Fruit fly (Drosophila melanogaster) whole organism, embryonic: ENCODE results near the gene Papss.
A peak's percentile ranks its signal among the peaks of the same experiment; 100 is the strongest.

Experiments
- Adf1 ChIP-seq: fragments of 200-800 bp; sonication (Bioruptor generic); IDR thresholded peaks from 2 replicates; pipeline ENCODE4 v1.3.6; 2022; ENCODE audit warnings: missing biosample characterization, missing genetic modification characterization
- Bgb ChIP-seq: fragments of 200-800 bp; sonication (Bioruptor generic); IDR thresholded peaks from 2 replicates; pipeline ENCODE4 v1.3.6; 2022; ENCODE audit warnings: missing biosample characterization, missing genetic modification characterization; ENCODE audit not compliant: partially characterized antibody
- CG10147 ChIP-seq: fragments of 200-800 bp; sonication (Bioruptor generic); optimal IDR thresholded peaks from 2 replicates; lab custom pipeline; 2019; ENCODE audit warnings: missing biosample characterization, mild to moderate bottlenecking, missing genetic modification characterization, moderate library complexity
- CG11456 ChIP-seq: fragments of 200-800 bp; sonication (Bioruptor generic); IDR thresholded peaks from 3 replicates; pipeline ENCODE4 v1.3.6; 2022; ENCODE audit warnings: missing biosample characterization, missing genetic modification characterization
- CG12769 ChIP-seq: fragments of 200-800 bp; sonication (Bioruptor generic); optimal IDR thresholded peaks from 2 replicates; lab custom pipeline; 2019; ENCODE audit warnings: missing biosample characterization, mild to moderate bottlenecking, missing genetic modification characterization, moderate library complexity
- CG13287 ChIP-seq: fragments of 200-800 bp; sonication (Bioruptor generic); IDR thresholded peaks from 2 replicates; pipeline ENCODE4 v1.3.6; 2022; ENCODE audit warnings: missing biosample characterization, missing genetic modification characterization; ENCODE audit not compliant: partially characterized antibody
- CG13775 ChIP-seq: fragments of 200-800 bp; sonication (Bioruptor generic); optimal IDR thresholded peaks from 3 replicates; lab custom pipeline; 2017; ENCODE audit warnings: missing biosample characterization, mild to moderate bottlenecking, missing genetic modification characterization
- CG13894 ChIP-seq: fragments of 200-800 bp; sonication (Bioruptor generic); optimal IDR thresholded peaks from 3 replicates; lab custom pipeline; 2018; ENCODE audit warnings: missing biosample characterization, mild to moderate bottlenecking, missing genetic modification characterization, moderate library complexity
- CG14710 ChIP-seq: fragments of 200-800 bp; sonication (Bioruptor generic); optimal IDR thresholded peaks from 3 replicates; lab custom pipeline; 2019; ENCODE audit warnings: missing biosample characterization, mild to moderate bottlenecking, missing genetic modification characterization, moderate library complexity
- CG14965 ChIP-seq: fragments of 200-800 bp; sonication (Bioruptor generic); optimal IDR thresholded peaks from 2 replicates; lab custom pipeline; 2016; ENCODE audit warnings: missing biosample characterization, missing genetic modification characterization, borderline replicate concordance
- CG15011 ChIP-seq: fragments of 200-800 bp; sonication (Bioruptor generic); optimal IDR thresholded peaks from 3 replicates; lab custom pipeline; 2018; ENCODE audit warnings: missing biosample characterization, mild to moderate bottlenecking, missing genetic modification characterization
- CG15269 ChIP-seq: fragments of 200-800 bp; sonication (Bioruptor generic); optimal IDR thresholded peaks from 2 replicates; lab custom pipeline; 2018; ENCODE audit warnings: missing biosample characterization, mild to moderate bottlenecking, missing genetic modification characterization, moderate library complexity
- CG18599 ChIP-seq: fragments of 200-800 bp; sonication (Bioruptor generic); optimal IDR thresholded peaks from 3 replicates; lab custom pipeline; 2017; ENCODE audit warnings: missing biosample characterization, missing genetic modification characterization, mild to moderate bottlenecking, moderate library complexity, missing genetic modification reagents
- CG31388 ChIP-seq: fragments of 200-800 bp; sonication (Bioruptor generic); optimal IDR thresholded peaks from 2 replicates; lab custom pipeline; 2016; ENCODE audit warnings: missing biosample characterization, missing genetic modification characterization
- CG34422 ChIP-seq: fragments of 200-800 bp; sonication (Bioruptor generic); IDR thresholded peaks from 3 replicates; pipeline ENCODE4 v1.3.6; 2022; ENCODE audit warnings: missing biosample characterization, missing genetic modification characterization
- CG4360 ChIP-seq: fragments of 200-800 bp; sonication (Bioruptor generic); IDR thresholded peaks from 2 replicates; pipeline ENCODE4 v1.3.6; 2022; ENCODE audit warnings: missing biosample characterization, missing genetic modification characterization
- CG4424 ChIP-seq: fragments of 200-800 bp; sonication (Bioruptor generic); optimal IDR thresholded peaks from 3 replicates; lab custom pipeline; 2016; ENCODE audit warnings: missing biosample characterization, missing genetic modification characterization
- CG5953 ChIP-seq: fragments of 200-800 bp; sonication (Bioruptor generic); IDR thresholded peaks from 2 replicates; pipeline ENCODE4 v1.3.6; 2022; ENCODE audit warnings: missing biosample characterization, missing genetic modification characterization
- CG7271 ChIP-seq: fragments of 200-800 bp; sonication (Bioruptor generic); optimal IDR thresholded peaks from 2 replicates; lab custom pipeline; 2018; ENCODE audit warnings: missing biosample characterization, mild to moderate bottlenecking, missing genetic modification characterization, moderate library complexity
- CG7839 ChIP-seq: fragments of 200-800 bp; sonication (Bioruptor generic); optimal IDR thresholded peaks from 3 replicates; lab custom pipeline; 2018; ENCODE audit warnings: missing biosample characterization, mild to moderate bottlenecking, missing genetic modification characterization, moderate library complexity
- Dip2 ChIP-seq: fragments of 200-800 bp; sonication (Bioruptor generic); IDR thresholded peaks from 2 replicates; pipeline ENCODE4 v1.3.6; 2022; ENCODE audit warnings: missing biosample characterization, missing genetic modification characterization
- HHEX ChIP-seq: fragments of 200-800 bp; sonication (Bioruptor generic); optimal IDR thresholded peaks from 3 replicates; lab custom pipeline; 2017; ENCODE audit warnings: missing biosample characterization, mild to moderate bottlenecking, missing genetic modification characterization, missing genetic modification reagents
- HLH4C ChIP-seq: fragments of 200-800 bp; sonication (Bioruptor generic); IDR thresholded peaks from 3 replicates; pipeline ENCODE4 v1.3.6; 2022; ENCODE audit warnings: missing biosample characterization, missing genetic modification characterization; ENCODE audit not compliant: partially characterized antibody
- HmgD ChIP-seq: fragments of 200-800 bp; sonication (Bioruptor generic); optimal IDR thresholded peaks from 3 replicates; lab custom pipeline; 2016; ENCODE audit warnings: missing biosample characterization, missing genetic modification characterization
- Kr ChIP-seq: fragments of 200-800 bp; sonication (Bioruptor generic); optimal IDR thresholded peaks from 2 replicates; lab custom pipeline; 2017; ENCODE audit warnings: missing biosample characterization, mild to moderate bottlenecking, missing genetic modification characterization
- Max ChIP-seq: fragments of 200-800 bp; sonication (Bioruptor generic); optimal IDR thresholded peaks from 2 replicates; lab custom pipeline; 2016; ENCODE audit warnings: missing biosample characterization, mild to moderate bottlenecking, missing genetic modification characterization
- Optix ChIP-seq: fragments of 200-800 bp; sonication (Bioruptor generic); IDR thresholded peaks from 3 replicates; pipeline ENCODE4 v1.3.6; 2022; ENCODE audit warnings: missing biosample characterization, missing genetic modification characterization
- Pdp1 ChIP-seq, 2 experiments: fragments of 200-800 bp; sonication (Bioruptor generic); optimal IDR thresholded peaks; 3 replicates each; lab custom pipeline; 2016; ENCODE audit warnings: missing biosample characterization in 2 of 2, missing genetic modification characterization in 2 of 2, mild to moderate bottlenecking in 1 of 2, moderate library complexity in 1 of 2
- Ptx1 ChIP-seq: fragments of 200-800 bp; sonication (Bioruptor generic); IDR thresholded peaks from 2 replicates; pipeline ENCODE4 v1.3.6; 2022; ENCODE audit warnings: missing biosample characterization, missing genetic modification characterization
- Rfx ChIP-seq: fragments of 200-800 bp; sonication (Bioruptor generic); IDR thresholded peaks from 2 replicates; pipeline ENCODE4 v1.3.6; 2022; ENCODE audit warnings: missing biosample characterization, missing genetic modification characterization
- Scr ChIP-seq: fragments of 200-800 bp; sonication (Bioruptor generic); IDR thresholded peaks from 2 replicates; pipeline ENCODE4 v1.3.6; 2022; ENCODE audit warnings: missing biosample characterization, missing genetic modification characterization; ENCODE audit not compliant: partially characterized antibody
- Sox100B ChIP-seq: fragments of 200-800 bp; sonication (Bioruptor generic); optimal IDR thresholded peaks from 3 replicates; lab custom pipeline; 2018; ENCODE audit warnings: missing biosample characterization, mild to moderate bottlenecking, missing genetic modification characterization
- Sox102F ChIP-seq: fragments of 200-800 bp; sonication (Bioruptor generic); optimal IDR thresholded peaks from 2 replicates; lab custom pipeline; 2018; ENCODE audit warnings: missing biosample characterization, mild to moderate bottlenecking, missing genetic modification characterization, moderate library complexity
- ab ChIP-seq: fragments of 200-800 bp; sonication (Bioruptor generic); optimal IDR thresholded peaks from 2 replicates; lab custom pipeline; 2016; ENCODE audit warnings: missing biosample characterization, missing genetic modification characterization
- ara ChIP-seq: fragments of 200-800 bp; sonication (Bioruptor generic); IDR thresholded peaks from 2 replicates; pipeline ENCODE4 v1.3.6; 2022; ENCODE audit warnings: missing biosample characterization, missing genetic modification characterization
- az2 ChIP-seq: fragments of 200-800 bp; sonication (Bioruptor generic); optimal IDR thresholded peaks from 3 replicates; lab custom pipeline; 2016; ENCODE audit warnings: missing biosample characterization, missing genetic modification characterization
- chm ChIP-seq: fragments of 200-800 bp; sonication (Bioruptor generic); IDR thresholded peaks from 2 replicates; pipeline ENCODE4 v1.3.6; 2022; ENCODE audit warnings: missing biosample characterization, missing genetic modification characterization
- danr ChIP-seq: fragments of 200-800 bp; sonication (Bioruptor generic); IDR thresholded peaks from 2 replicates; pipeline ENCODE4 v1.3.6; 2022; ENCODE audit warnings: missing biosample characterization, missing genetic modification characterization
- dpn ChIP-seq, 2 experiments: fragments of 200-800 bp; sonication (Bioruptor generic); optimal IDR thresholded peaks; 3 replicates each; lab custom pipeline; 2016; ENCODE audit warnings: missing biosample characterization in 2 of 2, missing genetic modification characterization in 2 of 2
- esg ChIP-seq: fragments of 200-800 bp; sonication (Bioruptor generic); conservative IDR thresholded peaks from 2 replicates; pipeline ENCODE4 v1.3.6; 2022; ENCODE audit warnings: missing biosample characterization, missing genetic modification characterization
- ewg ChIP-seq: fragments of 200-800 bp; sonication (Bioruptor generic); optimal IDR thresholded peaks from 3 replicates; lab custom pipeline; 2017; ENCODE audit warnings: mild to moderate bottlenecking, missing biosample characterization, missing genetic modification reagents, missing genetic modification characterization
- gro ChIP-seq: fragments of 200-800 bp; sonication (Bioruptor generic); optimal IDR thresholded peaks from 2 replicates; lab custom pipeline; 2016; ENCODE audit warnings: missing biosample characterization, missing genetic modification characterization
- ham ChIP-seq: fragments of 200-800 bp; sonication (Bioruptor generic); IDR thresholded peaks from 2 replicates; pipeline ENCODE4 v1.3.6; 2022; ENCODE audit warnings: missing biosample characterization, missing genetic modification characterization
- luna ChIP-seq: fragments of 200-800 bp; sonication (Bioruptor generic); optimal IDR thresholded peaks from 2 replicates; lab custom pipeline; 2016; ENCODE audit warnings: missing biosample characterization, missing genetic modification characterization
- nerfin-2 ChIP-seq: fragments of 200-800 bp; sonication (Bioruptor generic); IDR thresholded peaks from 2 replicates; pipeline ENCODE4 v1.3.6; 2022; ENCODE audit warnings: missing biosample characterization, missing genetic modification characterization; ENCODE audit not compliant: partially characterized antibody
- oc ChIP-seq: fragments of 200-800 bp; sonication (Bioruptor generic); optimal IDR thresholded peaks from 2 replicates; lab custom pipeline; 2018; ENCODE audit warnings: missing biosample characterization, mild to moderate bottlenecking, missing genetic modification characterization, moderate library complexity
- pan ChIP-seq, 4 experiments: fragments of >200 bp in 3 of 4; fragments of 200-800 bp in 1 of 4; sonication (Bioruptor generic) in 1 of 4; optimal IDR thresholded peaks in 3 of 4; IDR thresholded peaks in 1 of 4; 2 replicates each; pipeline versions ENCODE4 v1.3.6 to Lab custom; 2017 to 2022; ENCODE audit warnings: missing biosample characterization in 2 of 4, missing genetic modification characterization in 2 of 4, mixed read lengths in 1 of 4
- pfk ChIP-seq: fragments of 200-800 bp; sonication (Bioruptor generic); optimal IDR thresholded peaks from 2 replicates; lab custom pipeline; 2018; ENCODE audit warnings: missing biosample characterization, mild to moderate bottlenecking, missing genetic modification characterization, moderate library complexity
- sens ChIP-seq: fragments of 200-800 bp; sonication (Bioruptor generic); peaks from one replicate; lab custom pipeline; 2016; ENCODE audit warnings: missing biosample characterization, missing genetic modification characterization
- sens-2 ChIP-seq: fragments of 200-800 bp; sonication (Bioruptor generic); IDR thresholded peaks from 2 replicates; pipeline ENCODE4 v1.3.6; 2022; ENCODE audit warnings: missing biosample characterization, missing genetic modification characterization

Papss gene

dm6 chr3L:19895556-19895995 lies 50.5 kb downstream of the Papss start (continued):
- TF ChIP-seq CG12769 (tag; lab: Kevin White, UChicago) (no peak), CG5953 (GFP tag; lab: Robert Waterston, UW) (no peak), CG14965 (no peak), pfk (GFP tag; lab: Kevin White, UChicago) (no peak), Pdp1 (GFP tag; optimal IDR thresholded peaks at IDR 0.05; lab: Kevin White, UChicago) (peak in 1 of 2 experiments; percentile 33), CG7839 (no peak), ham (GFP tag; lab: Robert Waterston, UW) (no peak), CG4424 (GFP tag; lab: Kevin White, UChicago) (no peak), Sox100B (GFP tag; lab: Kevin White, UChicago) (no peak), Adf1 (GFP tag; lab: Robert Waterston, UW) (peak; percentile 46; the same call in 1 of the 2 replicates), Scr (GFP tag; lab: Robert Waterston, UW) (peak; percentile 19; the same call in 1 of the 2 replicates), esg (no peak), CG13775 (GFP tag; lab: Kevin White, UChicago) (peak; percentile 27), Dip2 (no peak), HHEX (GFP tag; lab: Kevin White, UChicago) (no peak), CG13894 (tag; lab: Kevin White, UChicago) (no peak), CG18599 (no peak), chm (no peak), ara (GFP tag; lab: Robert Waterston, UW) (0 out of 2 replicates have a peak, but pooled peaks have one; percentile 35), CG7271 (tag; lab: Kevin White, UChicago) (no peak), sens (GFP tag; lab: Kevin White, UChicago) (peak; percentile 86), CG11456 (GFP tag; lab: Robert Waterston, UW) (no peak), Kr (GFP tag; lab: Kevin White, UChicago) (no peak), Max (peak; percentile 7), Sox102F (GFP tag; lab: Kevin White, UChicago) (no peak), Rfx (peak; percentile 18; the same call in 1 of the 2 replicates), CG31388 (GFP tag; lab: Kevin White, UChicago) (no peak), CG13287 (GFP tag; lab: Robert Waterston, UW) (peak; percentile 42), CG14710 (no peak), ewg (GFP tag; lab: Kevin White, UChicago) (no peak), Ptx1 (GFP tag; lab: Robert Waterston, UW) (no peak), oc (tag; lab: Kevin White, UChicago) (no peak), nerfin-2 (no peak), Optix (GFP tag; lab: Robert Waterston, UW) (no peak), gro (GFP tag; lab: Kevin White, UChicago) (no peak), ab (GFP tag; lab: Kevin White, UChicago) (no peak), HmgD (GFP tag; lab: Kevin White, UChicago) (no peak), sens-2 (GFP tag; lab: Robert Waterston, UW) (peak; percentile 88), HLH4C (GFP tag; lab: Robert Waterston, UW) (peak; percentile 42; the same call in 1 of the 3 replicates), CG15269 (tag; lab: Kevin White, UChicago) (no peak), CG34422 (peak; percentile 73; the same call in 1 of the 3 replicates), dpn (GFP tag; optimal IDR thresholded peaks at IDR 0.05; lab: Kevin White, UChicago) (no peak), az2 (no peak), CG10147 (GFP tag; lab: Kevin White, UChicago) (no peak), danr (GFP tag; lab: Robert Waterston, UW) (no peak), luna (GFP tag; lab: Kevin White, UChicago) (no peak), Bgb (peak; percentile 33; the same call in 1 of the 2 replicates), CG15011 (GFP tag; lab: Kevin White, UChicago) (no peak), CG4360 (GFP tag; lab: Robert Waterston, UW) (peak; percentile 99), pan (optimal IDR thresholded peaks at IDR 0.05; lab: Kevin White, UChicago) (no peak), pan (GFP tag; optimal IDR thresholded peaks at IDR 0.05 in 1 of 2, IDR thresholded peaks at IDR 0.05 in 1 of 2) (no peak)
